Fruit fly (Drosophila melanogaster) whole organism, embryonic: ENCODE results near the gene Prat.

ENCODE experiments used
- CG10959 ChIP-seq: fragments of 200-800 bp; sonication (Bioruptor generic); IDR thresholded peaks from 2 replicates; pipeline ENCODE4 v1.3.6; 2022; ENCODE audit warnings: missing biosample characterization, missing genetic modification characterization
- CG11456 ChIP-seq: fragments of 200-800 bp; sonication (Bioruptor generic); IDR thresholded peaks from 3 replicates; pipeline ENCODE4 v1.3.6; 2022; ENCODE audit warnings: missing biosample characterization, missing genetic modification characterization
- CG12299 ChIP-seq: fragments of 200-800 bp; sonication (Bioruptor generic); optimal IDR thresholded peaks from 2 replicates; lab custom pipeline; 2018; ENCODE audit warnings: missing biosample characterization, mild to moderate bottlenecking, missing genetic modification characterization
- CG13894 ChIP-seq: fragments of 200-800 bp; sonication (Bioruptor generic); optimal IDR thresholded peaks from 3 replicates; lab custom pipeline; 2018; ENCODE audit warnings: missing biosample characterization, mild to moderate bottlenecking, missing genetic modification characterization, moderate library complexity
- CG17568 ChIP-seq: fragments of 200-800 bp; sonication (Bioruptor generic); optimal IDR thresholded peaks from 2 replicates; lab custom pipeline; 2018; ENCODE audit warnings: missing biosample characterization, mild to moderate bottlenecking, missing genetic modification characterization, moderate library complexity
- CG17829 ChIP-seq: fragments of 200-800 bp; optimal IDR thresholded peaks from 2 replicates; lab custom pipeline; 2019; ENCODE audit warnings: missing biosample characterization, mild to moderate bottlenecking, missing genetic modification characterization, moderate library complexity
- CG2199 ChIP-seq: fragments of 200-800 bp; sonication (Bioruptor generic); IDR thresholded peaks from 3 replicates; pipeline ENCODE4 v1.3.6; 2022; ENCODE audit warnings: missing biosample characterization, missing genetic modification characterization
- CG2889 ChIP-seq: fragments of 200-800 bp; sonication (Bioruptor generic); IDR thresholded peaks from 3 replicates; pipeline ENCODE4 v1.3.6; 2022; ENCODE audit warnings: missing biosample characterization, missing genetic modification characterization
- CG33557 ChIP-seq: fragments of 200-800 bp; sonication (Bioruptor generic); optimal IDR thresholded peaks from 2 replicates; lab custom pipeline; 2019; ENCODE audit warnings: missing biosample characterization, mild to moderate bottlenecking, missing genetic modification characterization, moderate library complexity
- CG3407 ChIP-seq: fragments of 200-800 bp; sonication (Bioruptor generic); optimal IDR thresholded peaks from 2 replicates; lab custom pipeline; 2018; ENCODE audit warnings: missing biosample characterization, mild to moderate bottlenecking, missing genetic modification characterization
- CG4854 ChIP-seq: fragments of 200-800 bp; sonication (Bioruptor generic); optimal IDR thresholded peaks from 2 replicates; lab custom pipeline; 2016; ENCODE audit warnings: missing biosample characterization, missing genetic modification characterization, inconsistent platforms
- CG5180 ChIP-seq: fragments of 200-800 bp; sonication (Bioruptor generic); optimal IDR thresholded peaks from 3 replicates; lab custom pipeline; 2017; ENCODE audit warnings: missing biosample characterization, missing genetic modification characterization, mild to moderate bottlenecking, moderate library complexity, missing genetic modification reagents
- CG6254 ChIP-seq: fragments of 200-800 bp; sonication (Bioruptor generic); optimal IDR thresholded peaks from 3 replicates; lab custom pipeline; 2017; ENCODE audit warnings: mild to moderate bottlenecking, missing biosample characterization, missing genetic modification reagents, missing genetic modification characterization
- CG6765 ChIP-seq: fragments of 200-800 bp; sonication (Bioruptor generic); optimal IDR thresholded peaks from 3 replicates; lab custom pipeline; 2017; ENCODE audit warnings: missing biosample characterization, mild to moderate bottlenecking, missing genetic modification characterization
- CG7372 ChIP-seq: fragments of 200-800 bp; sonication (Bioruptor generic); IDR thresholded peaks from 2 replicates; pipeline ENCODE4 v1.3.6; 2022; ENCODE audit warnings: missing biosample characterization, missing genetic modification characterization
- CG7928 ChIP-seq: fragments of 200-800 bp; sonication (Bioruptor generic); optimal IDR thresholded peaks from 2 replicates; lab custom pipeline; 2017; ENCODE audit warnings: missing biosample characterization, mild to moderate bottlenecking, missing genetic modification characterization
- CG8281 ChIP-seq: fragments of 200-800 bp; sonication (Bioruptor generic); optimal IDR thresholded peaks from 2 replicates; lab custom pipeline; 2018; ENCODE audit warnings: missing biosample characterization, mild to moderate bottlenecking, missing genetic modification characterization, moderate library complexity
- CG8944 ChIP-seq: fragments of 200-800 bp; sonication (Bioruptor generic); optimal IDR thresholded peaks from 3 replicates; lab custom pipeline; 2016; ENCODE audit warnings: missing biosample characterization, missing genetic modification characterization
- Deaf1 ChIP-seq: fragments of 200-800 bp; optimal IDR thresholded peaks from 3 replicates; lab custom pipeline; 2019; ENCODE audit warnings: missing biosample characterization, mild to moderate bottlenecking, missing genetic modification characterization, moderate library complexity
- Dek ChIP-seq: fragments of 200-800 bp; sonication (Bioruptor generic); optimal IDR thresholded peaks from 3 replicates; lab custom pipeline; 2019; ENCODE audit warnings: missing biosample characterization, mild to moderate bottlenecking, missing genetic modification characterization, moderate library complexity
- Dp ChIP-seq: fragments of 200-800 bp; sonication (Bioruptor generic); optimal IDR thresholded peaks from 2 replicates; lab custom pipeline; 2018; ENCODE audit warnings: missing biosample characterization, mild to moderate bottlenecking, missing genetic modification characterization, moderate library complexity
- Ets65A ChIP-seq: fragments of 200-800 bp; sonication (Bioruptor generic); peaks from one replicate; lab custom pipeline; 2016; ENCODE audit warnings: missing biosample characterization, missing genetic modification characterization
- Gsc ChIP-seq: fragments of 200-800 bp; sonication (Bioruptor generic); IDR thresholded peaks from 2 replicates; pipeline ENCODE4 v1.3.6; 2022; ENCODE audit warnings: missing biosample characterization, missing genetic modification characterization
- HLH4C ChIP-seq: fragments of 200-800 bp; sonication (Bioruptor generic); IDR thresholded peaks from 3 replicates; pipeline ENCODE4 v1.3.6; 2022; ENCODE audit warnings: missing biosample characterization, missing genetic modification characterization; ENCODE audit not compliant: partially characterized antibody
- HmgD ChIP-seq: fragments of 200-800 bp; sonication (Bioruptor generic); optimal IDR thresholded peaks from 3 replicates; lab custom pipeline; 2016; ENCODE audit warnings: missing biosample characterization, missing genetic modification characterization
- Jarid2 ChIP-seq: fragments of 200-800 bp; sonication (Bioruptor generic); optimal IDR thresholded peaks from 3 replicates; lab custom pipeline; 2017; ENCODE audit warnings: mild to moderate bottlenecking, missing biosample characterization, missing genetic modification reagents, missing genetic modification characterization
- MTF-1 ChIP-seq: fragments of 200-800 bp; sonication (Bioruptor generic); optimal IDR thresholded peaks from 2 replicates; lab custom pipeline; 2018; ENCODE audit warnings: missing biosample characterization, mild to moderate bottlenecking, missing genetic modification characterization, borderline replicate concordance
- Mes4 ChIP-seq: fragments of 200-800 bp; sonication (Bioruptor generic); optimal IDR thresholded peaks from 2 replicates; lab custom pipeline; 2016; ENCODE audit warnings: missing biosample characterization, missing genetic modification characterization
- Neu2 ChIP-seq: fragments of 200-800 bp; sonication (Bioruptor generic); optimal IDR thresholded peaks from 3 replicates; lab custom pipeline; 2016; ENCODE audit warnings: missing biosample characterization, missing genetic modification characterization, borderline replicate concordance
- Scr ChIP-seq: fragments of 200-800 bp; sonication (Bioruptor generic); IDR thresholded peaks from 2 replicates; pipeline ENCODE4 v1.3.6; 2022; ENCODE audit warnings: missing biosample characterization, missing genetic modification characterization; ENCODE audit not compliant: partially characterized antibody
- Sox102F ChIP-seq: fragments of 200-800 bp; sonication (Bioruptor generic); optimal IDR thresholded peaks from 2 replicates; lab custom pipeline; 2018; ENCODE audit warnings: missing biosample characterization, mild to moderate bottlenecking, missing genetic modification characterization, moderate library complexity
- Taf1 ChIP-seq: fragments of 200-800 bp; sonication (Bioruptor generic); IDR thresholded peaks from 2 replicates; pipeline ENCODE4 v1.3.6; 2022; ENCODE audit warnings: missing biosample characterization, missing genetic modification characterization
- Vsx1 ChIP-seq: fragments of 200-800 bp; sonication (Bioruptor generic); optimal IDR thresholded peaks from 2 replicates; lab custom pipeline; 2017; ENCODE audit warnings: missing biosample characterization, mild to moderate bottlenecking, missing genetic modification characterization, missing genetic modification reagents
- Xbp1 ChIP-seq: fragments of 200-800 bp; sonication (Bioruptor generic); optimal IDR thresholded peaks from 3 replicates; lab custom pipeline; 2016; ENCODE audit warnings: missing biosample characterization, mild to moderate bottlenecking, missing genetic modification characterization
- ap ChIP-seq: fragments of 200-800 bp; sonication (Bioruptor generic); IDR thresholded peaks from 2 replicates; pipeline ENCODE4 v1.3.6; 2022; ENCODE audit warnings: missing biosample characterization, missing genetic modification characterization
- az2 ChIP-seq: fragments of 200-800 bp; sonication (Bioruptor generic); optimal IDR thresholded peaks from 3 replicates; lab custom pipeline; 2016; ENCODE audit warnings: missing biosample characterization, missing genetic modification characterization
- br ChIP-seq: fragments of >200 bp; optimal IDR thresholded peaks from 2 replicates; lab custom pipeline; 2017
- chif ChIP-seq, 2 experiments: fragments of 200-800 bp; sonication (Bioruptor generic); optimal IDR thresholded peaks; 3 replicates each; lab custom pipeline; 2016; ENCODE audit warnings: missing biosample characterization in 2 of 2, missing genetic modification characterization in 2 of 2
- croc ChIP-seq: fragments of 200-800 bp; sonication (Bioruptor generic); conservative IDR thresholded peaks from 3 replicates; pipeline ENCODE4 v1.3.6; 2022; ENCODE audit warnings: missing biosample characterization, missing genetic modification characterization
- esg ChIP-seq: fragments of 200-800 bp; sonication (Bioruptor generic); conservative IDR thresholded peaks from 2 replicates; pipeline ENCODE4 v1.3.6; 2022; ENCODE audit warnings: missing biosample characterization, missing genetic modification characterization
- lbe ChIP-seq: fragments of 200-800 bp; sonication (Bioruptor generic); optimal IDR thresholded peaks from 2 replicates; lab custom pipeline; 2016; ENCODE audit warnings: missing biosample characterization, mild to moderate bottlenecking, missing genetic modification characterization
- mam ChIP-seq: fragments of 200-800 bp; sonication (Bioruptor generic); optimal IDR thresholded peaks from 3 replicates; lab custom pipeline; 2016; ENCODE audit warnings: missing biosample characterization, missing genetic modification characterization
- pita ChIP-seq: fragments of 200-800 bp; sonication (Bioruptor generic); optimal IDR thresholded peaks from 2 replicates; lab custom pipeline; 2017; ENCODE audit warnings: missing biosample characterization, mild to moderate bottlenecking, missing genetic modification characterization
- pum ChIP-seq: fragments of 200-800 bp; sonication (Bioruptor generic); optimal IDR thresholded peaks from 2 replicates; lab custom pipeline; 2016; ENCODE audit warnings: missing biosample characterization, missing genetic modification characterization
- shn ChIP-seq: fragments of 200-800 bp; sonication (Bioruptor generic); optimal IDR thresholded peaks from 3 replicates; lab custom pipeline; 2016; ENCODE audit warnings: missing biosample characterization, missing genetic modification characterization
- tup ChIP-seq: fragments of 200-800 bp; sonication (Bioruptor generic); optimal IDR thresholded peaks from 2 replicates; lab custom pipeline; 2016; ENCODE audit warnings: missing biosample characterization, mild to moderate bottlenecking, missing genetic modification characterization, moderate library complexity
- vfl ChIP-seq: fragments of 200-800 bp; sonication (Bioruptor generic); optimal IDR thresholded peaks from 2 replicates; lab custom pipeline; 2016; ENCODE audit warnings: missing biosample characterization, missing genetic modification characterization
- z ChIP-seq: fragments of 200-800 bp; sonication (Bioruptor generic); IDR thresholded peaks from 3 replicates; pipeline ENCODE4 v1.3.6; 2022; ENCODE audit warnings: missing biosample characterization, missing genetic modification characterization

The Prat gene

dm6 chr3R:7936786-7937363, 25.3 kb upstream of the Prat start (continued):
- TF ChIP-seq Vsx1 (GFP tag; lab: Kevin White, UChicago) (no peak), Gsc (no peak), CG17829 (no peak), CG13894 (tag; lab: Kevin White, UChicago) (no peak), HLH4C (GFP tag; lab: Robert Waterston, UW) (0 out of 3 replicates have a peak, but pooled peaks have one; percentile 34), Jarid2 (GFP tag; lab: Kevin White, UChicago) (peak; percentile 48), Deaf1 (tag; lab: Kevin White, UChicago) (peak; percentile 62), z (GFP tag; lab: Robert Waterston, UW) (no peak), Taf1 (GFP tag; lab: Robert Waterston, UW) (no peak), CG7928 (GFP tag; lab: Kevin White, UChicago) (no peak), CG4854 (GFP tag; lab: Kevin White, UChicago) (no peak), shn (GFP tag; lab: Kevin White, UChicago) (no peak), croc (GFP tag; lab: Robert Waterston, UW) (no peak), CG2199 (GFP tag; lab: Robert Waterston, UW) (0 out of 3 replicates have a peak, but pooled peaks have one; percentile 55)

dm6 chr3R:7926354-7926753, 14.8 kb upstream of the Prat start:
- peak; percentile 66 for TF ChIP-seq Ets65A
- TF ChIP-seq lbe (GFP tag; lab: Kevin White, UChicago), result no peak
- TF ChIP-seq CG8281 (tag; lab: Kevin White, UChicago), result peak; percentile 91
- no peak for TF ChIP-seq Taf1 (GFP tag; lab: Robert Waterston, UW)
- TF ChIP-seq Mes4 (GFP tag; lab: Kevin White, UChicago), result no peak
- TF ChIP-seq br (lab: Kevin White, UChicago), result no peak
- TF ChIP-seq mam (GFP tag; lab: Kevin White, UChicago), result no peak
- TF ChIP-seq esg (GFP tag; lab: Robert Waterston, UW), result no peak
- TF ChIP-seq ap (GFP tag; lab: Robert Waterston, UW), result no peak
- no peak for TF ChIP-seq vfl (GFP tag; lab: Kevin White, UChicago)
- no peak for TF ChIP-seq Neu2 (GFP tag; lab: Kevin White, UChicago)
- TF ChIP-seq az2 (GFP tag; lab: Kevin White, UChicago), result no peak
- TF ChIP-seq, all 482 proteins: peak for 2

dm6 chr3R:7920196-7920595, 8.6 kb upstream of the Prat start, which contains the start of the genes CG10445 and lds:
Gene CG10445, minus strand, starts transcription at chr3R:7920299.
Gene lds, plus strand, starts transcription at chr3R:7920431.
- no peak for TF ChIP-seq CG11456 (GFP tag; lab: Robert Waterston, UW)
- no peak for TF ChIP-seq Gsc
- TF ChIP-seq CG10959 (GFP tag; lab: Robert Waterston, UW), result no peak
- no peak for TF ChIP-seq CG6765 (GFP tag; lab: Kevin White, UChicago)
- TF ChIP-seq tup (GFP tag; lab: Kevin White, UChicago), result no peak
- TF ChIP-seq CG17568, result no peak
- TF ChIP-seq CG33557 (GFP tag; lab: Kevin White, UChicago), result no peak
- TF ChIP-seq CG8944, result no peak
- no peak for TF ChIP-seq MTF-1 (GFP tag; lab: Kevin White, UChicago)
- TF ChIP-seq Dek (tag; lab: Kevin White, UChicago), result no peak
- peak; percentile 87 for TF ChIP-seq Dp (GFP tag; lab: Kevin White, UChicago)
- peak; percentile 47 for TF ChIP-seq HmgD (GFP tag; lab: Kevin White, UChicago)
- peak; percentile 84 for TF ChIP-seq Scr (GFP tag; lab: Robert Waterston, UW)
- no peak for TF ChIP-seq CG2889
- no peak for TF ChIP-seq pum (GFP tag; lab: Kevin White, UChicago)
- no peak for TF ChIP-seq CG6254 (GFP tag; lab: Kevin White, UChicago)
- peak in 1 of 2 experiments; percentile 4 for TF ChIP-seq chif (GFP tag; optimal IDR thresholded peaks at IDR 0.05; lab: Kevin White, UChicago)
- TF ChIP-seq Xbp1 (GFP tag; lab: Kevin White, UChicago), result peak; percentile 32
- TF ChIP-seq CG7372 (GFP tag; lab: Robert Waterston, UW), result no peak
- TF ChIP-seq CG3407 (GFP tag; lab: Kevin White, UChicago), result no peak
- no peak for TF ChIP-seq pita
- TF ChIP-seq Sox102F (GFP tag; lab: Kevin White, UChicago), result no peak
- no peak for TF ChIP-seq CG5180 (GFP tag; lab: Kevin White, UChicago)
- no peak for TF ChIP-seq CG12299 (tag; lab: Kevin White, UChicago)
- no peak for TF ChIP-seq shn (GFP tag; lab: Kevin White, UChicago)
